Worm (Caenorhabditis elegans) whole organism, young adult: ENCODE measurements around the gene C43G2.3.

Experiments
- D2030.7 ChIP-seq: fragments of 200-800 bp; sonication (Bioruptor generic); IDR thresholded peaks from 2 replicates; pipeline ENCODE4 v1.3.6; 2022; ENCODE audit warnings: missing genetic modification reagents, missing genetic modification characterization, missing compliant biosample characterization
- F10E7.11 ChIP-seq: sonication (generic microtip); optimal IDR thresholded peaks from 2 replicates; lab custom pipeline; 2017; ENCODE audit warnings: mild to moderate bottlenecking, missing genetic modification characterization, moderate library complexity, missing compliant biosample characterization
- F22D6.2 ChIP-seq: sonication (generic microtip); optimal IDR thresholded peaks from 2 replicates; lab custom pipeline; 2016; ENCODE audit warnings: mild to moderate bottlenecking, missing genetic modification characterization, missing compliant biosample characterization
- F23B12.7 ChIP-seq: sonication (generic microtip); optimal IDR thresholded peaks from 2 replicates; lab custom pipeline; 2017; ENCODE audit warnings: missing genetic modification characterization, mild to moderate bottlenecking, missing compliant biosample characterization, antibody characterized with exemption, moderate library complexity; ENCODE audit not compliant: insufficient read depth
- F55B11.4 ChIP-seq: sonication (generic microtip); optimal IDR thresholded peaks from 2 replicates; lab custom pipeline; 2016; ENCODE audit warnings: missing compliant biosample characterization, missing genetic modification characterization, borderline replicate concordance; ENCODE audit not compliant: insufficient read depth
- K11D2.4 ChIP-seq: fragments of 200-800 bp; sonication (Bioruptor generic); IDR thresholded peaks from 2 replicates; pipeline ENCODE4 v1.3.6; 2022; ENCODE audit warnings: missing genetic modification reagents, missing genetic modification characterization, missing compliant biosample characterization
- Y53F4B.3 ChIP-seq: fragments of 200-800 bp; sonication (Bioruptor generic); IDR thresholded peaks from 2 replicates; pipeline ENCODE4 v1.3.6; 2022; ENCODE audit warnings: missing genetic modification reagents, missing genetic modification characterization, missing compliant biosample characterization
- Y53G8AR.9 ChIP-seq: fragments of 200-800 bp; sonication (Bioruptor generic); conservative IDR thresholded peaks from 2 replicates; pipeline ENCODE4 v1.3.6; 2022; ENCODE audit warnings: missing genetic modification reagents, missing genetic modification characterization, missing compliant biosample characterization
- Y56A3A.18 ChIP-seq: fragments of 200-800 bp; sonication (Bioruptor generic); IDR thresholded peaks from 2 replicates; pipeline ENCODE4 v1.3.6; 2022; ENCODE audit warnings: missing genetic modification reagents, missing genetic modification characterization, missing compliant biosample characterization
- Y79H2A.3 ChIP-seq: fragments of 200-800 bp; sonication (Bioruptor generic); conservative IDR thresholded peaks from 2 replicates; pipeline ENCODE4 v1.3.6; 2022; ENCODE audit warnings: missing genetic modification reagents, missing genetic modification characterization, missing compliant biosample characterization
- Y95B8A.8 ChIP-seq: fragments of 200-800 bp; sonication (Bioruptor generic); IDR thresholded peaks from 2 replicates; pipeline ENCODE4 v1.3.6; 2022; ENCODE audit warnings: missing genetic modification reagents, missing genetic modification characterization, missing compliant biosample characterization
- akir-1 ChIP-seq: fragments of 200-800 bp; sonication (Bioruptor generic); optimal IDR thresholded peaks from 2 replicates; lab custom pipeline; 2018; ENCODE audit warnings: mild to moderate bottlenecking, missing genetic modification characterization, moderate library complexity, missing compliant biosample characterization
- ama-1 ChIP-seq, 3 experiments: fragments of 150-350 bp in 1 of 3; sonication (generic microtip) in 2 of 3; optimal IDR thresholded peaks; 2 replicates each; lab custom pipeline; 2014 to 2018; ENCODE audit warnings: missing biosample characterization in 2 of 3, missing genetic modification characterization in 2 of 3, missing genetic modification reagents in 2 of 3
- atf-7 ChIP-seq: sonication (generic microtip); optimal IDR thresholded peaks from 2 replicates; lab custom pipeline; 2017; ENCODE audit warnings: mild to moderate bottlenecking, missing genetic modification characterization, missing compliant biosample characterization
- cebp-2 ChIP-seq: fragments of 200-800 bp; sonication (Bioruptor generic); IDR thresholded peaks from 2 replicates; pipeline ENCODE4 v1.3.6; 2022; ENCODE audit warnings: missing genetic modification characterization, missing compliant biosample characterization
- ceh-27 ChIP-seq: fragments of 200-800 bp; sonication (Bioruptor generic); optimal IDR thresholded peaks from 2 replicates; lab custom pipeline; 2018; ENCODE audit warnings: mild to moderate bottlenecking, missing genetic modification characterization, moderate library complexity, missing compliant biosample characterization
- ceh-79 ChIP-seq: sonication (generic microtip); optimal IDR thresholded peaks from 2 replicates; lab custom pipeline; 2017; ENCODE audit warnings: mild to moderate bottlenecking, missing genetic modification characterization, missing compliant biosample characterization
- ceh-91 ChIP-seq: fragments of 200-800 bp; sonication (Bioruptor generic); IDR thresholded peaks from 2 replicates; pipeline ENCODE4 v1.3.6; 2022; ENCODE audit warnings: missing genetic modification reagents, missing genetic modification characterization, missing compliant biosample characterization
- chd-7 ChIP-seq: sonication (generic microtip); optimal IDR thresholded peaks from 2 replicates; lab custom pipeline; 2016; ENCODE audit warnings: mild to moderate bottlenecking, missing genetic modification characterization, moderate library complexity, missing compliant biosample characterization
- die-1 ChIP-seq: sonication (generic microtip); optimal IDR thresholded peaks from 2 replicates; lab custom pipeline; 2016; ENCODE audit warnings: missing genotype, mild to moderate bottlenecking, missing genetic modification characterization, missing compliant biosample characterization
- dpl-1 ChIP-seq: fragments of 150-350 bp; optimal IDR thresholded peaks from 2 replicates; lab custom pipeline; 2014; ENCODE audit warnings: missing biosample characterization, missing genetic modification reagents, missing genetic modification characterization
- efl-1 ChIP-seq: fragments of 150-350 bp; optimal IDR thresholded peaks from 2 replicates; lab custom pipeline; 2014; ENCODE audit warnings: missing biosample characterization, missing genetic modification reagents, missing genetic modification characterization
- egl-44 ChIP-seq: fragments of 200-800 bp; sonication (Bioruptor generic); IDR thresholded peaks from 2 replicates; pipeline ENCODE4 v1.3.6; 2022; ENCODE audit warnings: missing genetic modification reagents, missing genetic modification characterization, missing compliant biosample characterization
- ekl-4 ChIP-seq: fragments of 200-800 bp; sonication (Bioruptor generic); IDR thresholded peaks from 2 replicates; pipeline ENCODE4 v1.3.6; 2022; ENCODE audit warnings: missing genetic modification reagents, missing genetic modification characterization, missing compliant biosample characterization
- hlh-12 ChIP-seq: sonication (generic microtip); optimal IDR thresholded peaks from 2 replicates; lab custom pipeline; 2016; ENCODE audit warnings: missing genetic modification characterization, missing compliant biosample characterization
- hsf-1 ChIP-seq: fragments of 200-800 bp; sonication (Bioruptor generic); IDR thresholded peaks from 2 replicates; pipeline ENCODE4 v1.3.6; 2022; ENCODE audit warnings: missing genetic modification reagents, missing genetic modification characterization, missing compliant biosample characterization
- lin-40 ChIP-seq: sonication (generic microtip); optimal IDR thresholded peaks from 2 replicates; lab custom pipeline; 2016; ENCODE audit warnings: missing genetic modification characterization, mild to moderate bottlenecking, missing compliant biosample characterization, missing genotype, missing genetic modification reagents
- nfya-1 ChIP-seq: sonication (generic microtip); optimal IDR thresholded peaks from 2 replicates; lab custom pipeline; 2017; ENCODE audit warnings: antibody characterized with exemption, missing compliant biosample characterization, missing genetic modification characterization, borderline replicate concordance; ENCODE audit not compliant: insufficient read depth
- nhr-179 ChIP-seq: sonication (generic microtip); optimal IDR thresholded peaks from 2 replicates; lab custom pipeline; 2016; ENCODE audit warnings: mild to moderate bottlenecking, missing genetic modification characterization, missing compliant biosample characterization
- pha-4 ChIP-seq: fragments of 150-350 bp; sonication (generic microtip); optimal IDR thresholded peaks from 2 replicates; lab custom pipeline; 2014; ENCODE audit warnings: missing biosample characterization, missing genetic modification reagents, missing genetic modification characterization
- rcor-1 ChIP-seq: fragments of 200-800 bp; sonication (Bioruptor generic); IDR thresholded peaks from 2 replicates; pipeline ENCODE4 v1.3.6; 2022; ENCODE audit warnings: missing genetic modification reagents, missing genetic modification characterization, missing compliant biosample characterization
- rec-8 ChIP-seq, 2 experiments: sonication (generic microtip); optimal IDR thresholded peaks; 2 replicates each; lab custom pipeline; 2016; ENCODE audit warnings: mild to moderate bottlenecking in 2 of 2, missing genetic modification characterization in 2 of 2, missing genetic modification reagents in 2 of 2, missing genotype in 2 of 2, missing biosample characterization in 1 of 2, missing compliant biosample characterization in 1 of 2, moderate library complexity in 1 of 2
- rpc-1 ChIP-seq, 2 experiments: fragments of 150-350 bp in 1 of 2; sonication (generic microtip) in 1 of 2; optimal IDR thresholded peaks; 2 replicates each; lab custom pipeline; 2014 to 2018; ENCODE audit warnings: missing biosample characterization in 1 of 2, missing genetic modification characterization in 1 of 2, missing genetic modification reagents in 1 of 2, missing genotype in 1 of 2
- snpc-1.3 ChIP-seq: sonication (generic microtip); optimal IDR thresholded peaks from 2 replicates; lab custom pipeline; 2017; ENCODE audit warnings: missing genetic modification characterization, mild to moderate bottlenecking, missing compliant biosample characterization, antibody characterized with exemption, moderate library complexity, missing genotype, missing genetic modification reagents; ENCODE audit not compliant: insufficient read depth
- tlf-1 ChIP-seq: fragments of 200-800 bp; sonication (Bioruptor generic); optimal IDR thresholded peaks from 2 replicates; lab custom pipeline; 2018; ENCODE audit warnings: mild to moderate bottlenecking, missing genetic modification characterization, missing compliant biosample characterization
- unc-62 ChIP-seq: fragments of 150-350 bp; optimal IDR thresholded peaks from 2 replicates; lab custom pipeline; 2014; ENCODE audit warnings: missing biosample characterization, missing genetic modification reagents, missing genetic modification characterization
- ztf-25 ChIP-seq: fragments of 200-800 bp; sonication (Bioruptor generic); IDR thresholded peaks from 2 replicates; pipeline ENCODE4 v1.3.6; 2022; ENCODE audit warnings: missing genetic modification reagents, missing genetic modification characterization, missing compliant biosample characterization
- ztf-3 ChIP-seq: fragments of 200-800 bp; sonication (Bioruptor generic); optimal IDR thresholded peaks from 2 replicates; lab custom pipeline; 2018; ENCODE audit warnings: mild to moderate bottlenecking, missing genetic modification characterization, missing compliant biosample characterization

The C43G2.3 gene

DNA sequence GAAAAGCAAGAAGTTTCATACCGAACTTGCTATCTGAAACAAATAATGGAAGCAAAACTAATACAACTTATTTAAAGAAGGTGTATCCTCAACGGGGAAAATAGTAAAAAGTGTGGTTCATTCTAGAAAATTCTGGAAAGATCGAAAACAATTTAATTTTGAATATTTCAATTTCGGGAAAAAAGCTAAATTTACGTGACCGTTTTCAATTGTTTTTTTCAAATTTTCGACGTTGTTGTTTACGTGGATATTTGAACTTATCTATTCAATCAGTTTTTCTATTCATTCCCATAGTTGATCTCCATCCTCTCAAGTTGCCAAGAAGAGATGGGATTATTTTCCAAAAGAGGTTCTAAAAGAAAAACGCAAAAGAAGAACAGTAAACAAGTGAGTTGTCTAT lies 42.1 kb upstream of the C43G2.3 start, which contains the start of gene C01G5.3:
TSS of gene C01G5.3 (plus strand) at position 301 of the 400 bp plus-strand sequence.
- TF ChIP-seq dpl-1 (GFP tag; lab: Kevin White, UChicago) (no peak), chd-7 (tag; lab: Kevin White, UChicago) (no peak), Y53G8AR.9 (GFP tag; lab: Robert Waterston, UW) (no peak), die-1 (no peak), hlh-12 (no peak), akir-1 (GFP tag; lab: Kevin White, UChicago) (no peak), ceh-91 (GFP tag; lab: Robert Waterston, UW) (no peak)

ce11 chrIV:6541435-6541834 lies 36.6 kb upstream of the C43G2.3 start, which contains the start of gene C01G5.25:
Gene C01G5.25, plus strand, starts transcription at chrIV:6541684.
- TF ChIP-seq Y79H2A.3 (GFP tag; lab: Robert Waterston, UW) (no peak), ztf-25 (GFP tag; lab: Robert Waterston, UW) (no peak), unc-62 (no peak), ztf-3 (GFP tag; lab: Kevin White, UChicago) (no peak), tlf-1 (GFP tag; lab: Kevin White, UChicago) (no peak), ceh-27 (GFP tag; lab: Kevin White, UChicago) (no peak), D2030.7 (GFP tag; lab: Robert Waterston, UW) (no peak), atf-7 (tag; lab: Kevin White, UChicago) (no peak), rcor-1 (GFP tag; lab: Robert Waterston, UW) (no peak), hsf-1 (GFP tag; lab: Robert Waterston, UW) (no peak), nhr-179 (tag; lab: Kevin White, UChicago) (no peak), snpc-1.3 (tag; lab: Kevin White, UChicago) (no peak), K11D2.4 (no peak), lin-40 (tag; lab: Kevin White, UChicago) (no peak), Y56A3A.18 (GFP tag; lab: Robert Waterston, UW) (no peak), akir-1 (GFP tag; lab: Kevin White, UChicago) (no peak), F23B12.7 (no peak), egl-44 (GFP tag; lab: Robert Waterston, UW) (no peak)

DNA sequence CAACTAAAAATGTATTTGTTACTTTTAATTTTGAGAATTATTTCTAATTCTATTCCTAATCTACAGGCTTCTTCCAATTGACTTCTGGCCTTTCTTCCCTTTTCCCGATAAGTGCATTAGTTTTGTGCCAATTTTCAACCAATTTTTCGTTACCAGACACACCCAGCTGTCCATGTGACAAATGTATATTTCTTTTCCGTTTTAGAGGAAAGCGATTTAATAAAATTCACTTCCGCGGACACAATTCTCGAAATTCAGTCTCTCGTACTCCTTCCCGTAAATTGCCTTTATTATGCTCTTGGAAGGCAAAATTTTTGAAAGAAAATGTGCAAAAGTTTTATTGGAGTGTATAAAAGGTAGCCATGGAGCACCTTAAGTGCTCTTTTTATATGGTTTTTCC lies 35.1 kb upstream of the C43G2.3 start:
- TF ChIP-seq cebp-2 (no peak), ceh-79 (no peak), ekl-4 (no peak), ama-1 (optimal IDR thresholded peaks at IDR 0.05; lab: Kevin White, UChicago) (no peak), ama-1 (GFP tag; optimal IDR thresholded peaks at IDR 0.05; lab: Kevin White, UChicago) (no peak), dpl-1 (GFP tag; lab: Kevin White, UChicago) (no peak), F55B11.4 (tag; lab: Kevin White, UChicago) (no peak), F22D6.2 (tag; lab: Kevin White, UChicago) (no peak), rpc-1 (optimal IDR thresholded peaks at IDR 0.05; lab: Kevin White, UChicago) (no peak), rpc-1 (tag; optimal IDR thresholded peaks at IDR 0.05; lab: Kevin White, UChicago) (no peak), Y53F4B.3 (GFP tag; lab: Robert Waterston, UW) (no peak), F10E7.11 (no peak), Y95B8A.8 (GFP tag; lab: Robert Waterston, UW) (no peak), nfya-1 (tag; lab: Kevin White, UChicago) (no peak), rec-8 (tag; optimal IDR thresholded peaks at IDR 0.05; lab: Kevin White, UChicago) (no peak), efl-1 (no peak), pha-4 (tag; lab: Kevin White, UChicago) (no peak)
